Worm (Caenorhabditis elegans): ENCODE data around the gene fbxb-34.

- TF ChIP-seq ama-1 (optimal IDR thresholded peaks at IDR 0.05) (no peak), nhr-232 (tag; optimal IDR thresholded peaks at IDR 0.05) (no peak), K02D7.2 (tag; optimal IDR thresholded peaks at IDR 0.05) (no peak), ceh-18 (tag; optimal IDR thresholded peaks at IDR 0.05) (no peak), ets-4 (tag; optimal IDR thresholded peaks at IDR 0.05) (no peak), ceh-24 (tag; optimal IDR thresholded peaks at IDR 0.05) (no peak), ceh-22 (tag; optimal IDR thresholded peaks at IDR 0.05) (no peak), sox-2 (GFP tag; IDR thresholded peaks at IDR 0.05) (no peak)
These were observed 5.0 kb upstream of the fbxb-34 start, which contains the start of gene fbxb-14 for ce11 chrII:582649-583048.
